Fruit fly (Drosophila melanogaster): ENCODE data around the gene CG1662.

CG1662 gene

dm6 chrX:13370826-13371703 lies 16.3 kb upstream of the CG1662 start (continued):
- TF ChIP-seq tna (GFP tag; IDR thresholded peaks at IDR 0.05; ENCODE audit: partially characterized antibody): peak; percentile 75
- TF ChIP-seq CG11504 (tag; optimal IDR thresholded peaks at IDR 0.05): peak; percentile 15
- TF ChIP-seq CG1603 (tag; optimal IDR thresholded peaks at IDR 0.05): peak; percentile 31
- TF ChIP-seq corto (GFP tag; optimal IDR thresholded peaks at IDR 0.05): no peak
- peak; percentile 2 for TF ChIP-seq CG34376 (GFP tag; optimal IDR thresholded peaks at IDR 0.05)
- peak; percentile 4 for TF ChIP-seq CG2712 (tag; optimal IDR thresholded peaks at IDR 0.05)
- peak; percentile 4 for TF ChIP-seq unpg (GFP tag; optimal IDR thresholded peaks at IDR 0.05)
- TF ChIP-seq CoRest (tag; optimal IDR thresholded peaks at IDR 0.05): peak; percentile 21
- TF ChIP-seq CG33213 (GFP tag; optimal IDR thresholded peaks at IDR 0.05): no peak
- peak; percentile 15 for TF ChIP-seq nmo (GFP tag; optimal IDR thresholded peaks at IDR 0.05)
- TF ChIP-seq NK7.1 (GFP tag; optimal IDR thresholded peaks at IDR 0.05): no peak
- TF ChIP-seq schlank (tag; optimal IDR thresholded peaks at IDR 0.05): no peak
- no peak for TF ChIP-seq prd (optimal IDR thresholded peaks at IDR 0.05)
- TF ChIP-seq prd (GFP tag; IDR thresholded peaks at IDR 0.05): 0 out of 3 replicates have a peak, but pooled peaks have one; percentile 16
- TF ChIP-seq CG12659 (GFP tag; optimal IDR thresholded peaks at IDR 0.05): peak; percentile 48
- no peak for TF ChIP-seq ftz-f1 (GFP tag; optimal IDR thresholded peaks at IDR 0.05)
- TF ChIP-seq CG5953 (GFP tag; IDR thresholded peaks at IDR 0.05): no peak
- peak; percentile 62 for TF ChIP-seq exex (tag; optimal IDR thresholded peaks at IDR 0.05)
- TF ChIP-seq Tbp (GFP tag; optimal IDR thresholded peaks at IDR 0.05): no peak
- no peak for TF ChIP-seq Lhr (GFP tag; optimal IDR thresholded peaks at IDR 0.05)
- TF ChIP-seq CG30403 (GFP tag; optimal IDR thresholded peaks at IDR 0.05): peak; percentile 6
- peak; percentile 13 for TF ChIP-seq HLH54F (GFP tag; optimal IDR thresholded peaks at IDR 0.05)
- TF ChIP-seq CG31441 (GFP tag; IDR thresholded peaks at IDR 0.05): peak; percentile 23; the same call in 1 of the 2 replicates
- peak; percentile 60 for TF ChIP-seq unc-4 (GFP tag; IDR thresholded peaks at IDR 0.05; ENCODE audit: partially characterized antibody)
- peak; percentile 76 for TF ChIP-seq Bgb (GFP tag; IDR thresholded peaks at IDR 0.05; ENCODE audit: partially characterized antibody)
- no peak for TF ChIP-seq repo (GFP tag; optimal IDR thresholded peaks at IDR 0.05)
- 0 out of 2 replicates have a peak, but pooled peaks have one; percentile 48 for TF ChIP-seq Atf6 (GFP tag; IDR thresholded peaks at IDR 0.05)
- TF ChIP-seq slou (GFP tag; optimal IDR thresholded peaks at IDR 0.05): no peak
- TF ChIP-seq vnd (GFP tag; IDR thresholded peaks at IDR 0.05; ENCODE audit: partially characterized antibody): peak; percentile 53; the same call in 2 of the 3 replicates
- TF ChIP-seq Bteb2 (GFP tag; optimal IDR thresholded peaks at IDR 0.05): no peak
- no peak for TF ChIP-seq Spps (tag; optimal IDR thresholded peaks at IDR 0.05)
- no peak for TF ChIP-seq pan (optimal IDR thresholded peaks at IDR 0.05)
- TF ChIP-seq pan (GFP tag; optimal IDR thresholded peaks at IDR 0.05 in 1 of 2, IDR thresholded peaks at IDR 0.05 in 1 of 2): no peak
- TF ChIP-seq ttk (GFP tag; IDR thresholded peaks at IDR 0.05): no peak

dm6 chrX:13371704-13372049 lies 15.7 kb upstream of the CG1662 start:
- no peak for TF ChIP-seq CG17829 (tag; optimal IDR thresholded peaks at IDR 0.05)
- no peak for TF ChIP-seq sim (GFP tag; IDR thresholded peaks at IDR 0.05)
- no peak for TF ChIP-seq CG1233 (GFP tag; optimal IDR thresholded peaks at IDR 0.05)
- no peak for TF ChIP-seq Dbx (GFP tag; IDR thresholded peaks at IDR 0.05)
- no peak for TF ChIP-seq amos (GFP tag; IDR thresholded peaks at IDR 0.05; ENCODE audit: partially characterized antibody)
- no peak for TF ChIP-seq Bteb2 (GFP tag; optimal IDR thresholded peaks at IDR 0.05)
- TF ChIP-seq eve (GFP tag; optimal IDR thresholded peaks at IDR 0.05): peak in 1 of 2 experiments; percentile 9
- peak; percentile 69 for TF ChIP-seq crol (GFP tag; IDR thresholded peaks at IDR 0.05)
- no peak for TF ChIP-seq da (GFP tag; optimal IDR thresholded peaks at IDR 0.05)
- TF ChIP-seq so (GFP tag; IDR thresholded peaks at IDR 0.05): no peak
- TF ChIP-seq tup (GFP tag; optimal IDR thresholded peaks at IDR 0.05): no peak
- TF ChIP-seq slbo (GFP tag; IDR thresholded peaks at IDR 0.05): no peak
- no peak for TF ChIP-seq CG12104 (GFP tag; optimal IDR thresholded peaks at IDR 0.05)
- peak in 1 of 2 experiments; percentile 20 for TF ChIP-seq insv (GFP tag; optimal IDR thresholded peaks at IDR 0.05)
- TF ChIP-seq CG1024 (GFP tag; IDR thresholded peaks at IDR 0.05): no peak
- TF ChIP-seq Pdp1 (GFP tag; optimal IDR thresholded peaks at IDR 0.05): peak in 1 of 2 experiments; percentile 46
- no peak for TF ChIP-seq MESR4 (GFP tag; optimal IDR thresholded peaks at IDR 0.05)
- TF ChIP-seq Gug (GFP tag; IDR thresholded peaks at IDR 0.05): no peak

All from whole organism, embryonic.